Fruit fly (Drosophila melanogaster): ENCODE results near the gene CG2126.
A peak's percentile ranks its signal among the peaks of the same experiment; 100 is the strongest.

CG2126 gene

dm6 chr3R:31776583-31777362 lies at the start of gene CG2126, which contains the start of gene faf (continued):
- TF ChIP-seq sob (GFP tag; IDR thresholded peaks at IDR 0.05) (peak; percentile 64), pros (GFP tag; optimal IDR thresholded peaks at IDR 0.05) (no peak), Ada2b (GFP tag; IDR thresholded peaks at IDR 0.05) (peak; percentile 68), CG34422 (GFP tag; IDR thresholded peaks at IDR 0.05) (peak; percentile 80; the same call in 2 of the 3 replicates), lola (GFP tag; optimal IDR thresholded peaks at IDR 0.05) (peak in 1 of 3 experiments; percentile 72), CG11085 (GFP tag; IDR thresholded peaks at IDR 0.05) (peak; percentile 60; the same call in 1 of the 2 replicates), Atf6 (GFP tag; IDR thresholded peaks at IDR 0.05) (peak; percentile 40; the same call in 1 of the 2 replicates), HLH3B (GFP tag; IDR thresholded peaks at IDR 0.05) (peak; percentile 60; the same call in 1 of the 2 replicates), Dbx (GFP tag; IDR thresholded peaks at IDR 0.05) (peak; percentile 63; the same call in 2 of the 3 replicates), tio (GFP tag; optimal IDR thresholded peaks at IDR 0.05) (no peak), CG33213 (GFP tag; optimal IDR thresholded peaks at IDR 0.05) (peak; percentile 24), Neu2 (GFP tag; optimal IDR thresholded peaks at IDR 0.05; ENCODE audit: borderline replicate concordance) (no peak), twi (tag; optimal IDR thresholded peaks at IDR 0.05) (peak; percentile 58), Antp (GFP tag; optimal IDR thresholded peaks at IDR 0.05) (peak; percentile 58), CG3726 (GFP tag; IDR thresholded peaks at IDR 0.05) (peak; percentile 62; the same call in 1 of the 3 replicates), Gug (GFP tag; IDR thresholded peaks at IDR 0.05) (peak; percentile 75), danr (GFP tag; IDR thresholded peaks at IDR 0.05) (peak; percentile 61; the same call in 1 of the 2 replicates), CG4617 (GFP tag; optimal IDR thresholded peaks at IDR 0.05; ENCODE audit: borderline replicate concordance) (peak; percentile 52), sna (GFP tag; IDR thresholded peaks at IDR 0.05; ENCODE audit: partially characterized antibody) (no peak), kni (GFP tag; optimal IDR thresholded peaks at IDR 0.05) (peak; percentile 56), Deaf1 (tag; optimal IDR thresholded peaks at IDR 0.05) (peak; percentile 54), ci (GFP tag; IDR thresholded peaks at IDR 0.05) (peak; percentile 84), exex (tag; optimal IDR thresholded peaks at IDR 0.05) (peak; percentile 53), Hsf (GFP tag; optimal IDR thresholded peaks at IDR 0.05) (peak; percentile 58), CG2678 (tag; optimal IDR thresholded peaks at IDR 0.05) (peak; percentile 88), ham (GFP tag; IDR thresholded peaks at IDR 0.05) (no peak), CG30431 (GFP tag; optimal IDR thresholded peaks at IDR 0.05) (peak; percentile 25), CG34376 (GFP tag; optimal IDR thresholded peaks at IDR 0.05) (peak; percentile 22), C15 (GFP tag; IDR thresholded peaks at IDR 0.05) (0 out of 3 replicates have a peak, but pooled peaks have one; percentile 65), lilli (GFP tag; optimal IDR thresholded peaks at IDR 0.05) (peak; percentile 73), CG7556 (GFP tag; optimal IDR thresholded peaks at IDR 0.05) (peak; percentile 71), CG15479 (GFP tag; optimal IDR thresholded peaks at IDR 0.05) (no peak), MBD-R2 (GFP tag; IDR thresholded peaks at IDR 0.05) (peak; percentile 29), lmd (GFP tag; IDR thresholded peaks at IDR 0.05) (peak; percentile 80), tup (GFP tag; optimal IDR thresholded peaks at IDR 0.05) (no peak), Nf-YB (GFP tag; optimal IDR thresholded peaks at IDR 0.05) (peak; percentile 66), cas (GFP tag; IDR thresholded peaks at IDR 0.05) (peak; percentile 60; the same call in 1 of the 2 replicates), Bteb2 (GFP tag; optimal IDR thresholded peaks at IDR 0.05) (peak; percentile 41), dan (GFP tag; IDR thresholded peaks at IDR 0.05) (no peak), Hr78 (GFP tag; optimal IDR thresholded peaks at IDR 0.05) (no peak), CG1024 (GFP tag; IDR thresholded peaks at IDR 0.05) (no peak), CG8478 (optimal IDR thresholded peaks at IDR 0.05) (no peak), CG11696 (GFP tag; IDR thresholded peaks at IDR 0.05) (peak; percentile 51), CG2199 (GFP tag; IDR thresholded peaks at IDR 0.05) (no peak), Tbp (GFP tag; optimal IDR thresholded peaks at IDR 0.05) (no peak), gsb-n (tag; optimal IDR thresholded peaks at IDR 0.05) (peak; percentile 67), HmgZ (tag; optimal IDR thresholded peaks at IDR 0.05) (peak; percentile 70), gfzf (GFP tag; optimal IDR thresholded peaks at IDR 0.05) (peak; percentile 34), lbe (GFP tag; optimal IDR thresholded peaks at IDR 0.05) (peak; percentile 55)

Data from whole organism, embryonic.